Worm (Caenorhabditis elegans) whole organism, mixed stage, embryonic: ENCODE results near the gene B0001.2.

ENCODE experiments used
- ceh-39 ChIP-seq: fragments of 150-350 bp; optimal IDR thresholded peaks from 2 replicates; lab custom pipeline; 2014; ENCODE audit warnings: missing biosample characterization, missing genetic modification characterization
- ces-1 ChIP-seq: fragments of 150-350 bp; optimal IDR thresholded peaks from 2 replicates; lab custom pipeline; 2014; ENCODE audit warnings: missing biosample characterization, missing genetic modification reagents, missing genetic modification characterization
- lsy-2 ChIP-seq: fragments of 150-350 bp; optimal IDR thresholded peaks from 2 replicates; lab custom pipeline; 2014; ENCODE audit warnings: missing biosample characterization, missing genetic modification characterization
- mep-1 ChIP-seq: fragments of 150-350 bp; optimal IDR thresholded peaks from 2 replicates; lab custom pipeline; 2017; ENCODE audit warnings: missing biosample characterization, missing genetic modification reagents, missing genetic modification characterization, inconsistent platforms
- pha-4 ChIP-seq: fragments of 150-350 bp; optimal IDR thresholded peaks from 2 replicates; lab custom pipeline; 2018; ENCODE audit warnings: missing biosample characterization, missing genetic modification reagents, missing genetic modification characterization
- unc-39 ChIP-seq: fragments of 150-350 bp; optimal IDR thresholded peaks from 2 replicates; lab custom pipeline; 2014; ENCODE audit warnings: missing biosample characterization, missing genetic modification characterization

DNA sequence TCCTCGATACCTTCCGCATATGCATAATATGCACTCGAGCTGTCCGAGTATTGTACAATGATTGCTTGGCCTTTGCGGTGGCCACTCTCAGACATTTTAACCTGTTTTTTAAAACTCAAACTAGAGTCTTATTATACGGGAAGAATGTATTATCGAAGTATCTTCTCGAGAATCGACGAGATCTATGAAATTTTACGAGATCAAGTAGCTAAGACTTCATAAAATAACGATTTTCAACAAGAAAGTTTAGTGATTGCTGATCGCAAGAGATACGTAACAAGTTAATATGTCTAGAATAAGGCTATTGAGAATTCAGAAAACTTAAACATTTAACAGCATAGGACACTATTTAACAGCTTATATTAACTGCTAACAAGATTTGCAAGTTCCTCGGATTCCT, 7.5 kb downstream of the B0001.2 start, which contains the start of gene B0001.5:
- TF ChIP-seq ces-1 (GFP tag; lab: Kevin White, UChicago) (no peak), pha-4 (no peak), unc-39 (tag; lab: Kevin White, UChicago) (no peak), mep-1 (no peak), lsy-2 (tag; lab: Kevin White, UChicago) (no peak), ceh-39 (tag; lab: Kevin White, UChicago) (no peak)
